Worm (Caenorhabditis elegans): ENCODE measurements around the gene usp-46.

DNA sequence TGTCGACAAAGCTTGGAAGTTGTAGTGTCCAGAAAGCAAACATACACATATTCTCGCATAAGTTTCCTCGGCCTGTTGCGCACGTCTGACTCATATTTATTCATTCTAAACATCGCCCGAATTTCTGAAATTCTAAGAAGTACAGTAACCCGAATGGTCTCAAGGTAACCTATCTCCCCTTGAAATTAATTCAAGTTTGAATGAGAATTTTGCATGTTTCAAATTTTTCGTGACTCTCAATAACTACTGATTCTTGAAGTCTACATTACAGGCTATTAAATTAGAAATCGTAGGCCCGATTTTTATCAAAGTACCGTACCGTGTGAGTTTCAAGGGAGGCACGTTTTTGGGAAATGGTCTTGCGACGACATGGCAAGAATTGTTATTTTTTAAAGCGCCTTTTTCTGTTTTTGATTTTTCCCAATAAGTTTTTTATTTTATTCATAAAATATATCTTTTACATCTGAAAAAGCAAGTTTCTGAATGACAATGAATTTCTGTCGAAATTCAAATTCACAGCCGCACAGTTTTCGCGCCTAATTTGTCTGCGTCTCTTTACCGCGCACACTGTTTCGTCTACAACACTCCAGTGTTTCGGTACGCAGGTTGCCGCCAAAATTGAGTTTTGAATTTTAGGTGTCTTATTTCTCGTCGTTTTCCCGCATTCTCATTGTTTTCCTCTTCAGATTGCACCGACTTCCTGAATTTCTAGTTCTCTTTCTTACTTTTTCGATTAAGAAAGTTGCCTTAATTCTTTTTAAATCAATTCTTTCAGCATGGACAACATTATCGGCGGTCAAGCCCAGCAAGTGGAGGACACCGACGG, 17.4 kb downstream of the usp-46 start, which contains the start of the genes R10E11.9 and mcm-6:
- TF ChIP-seq ZK546.5 (tag; optimal IDR thresholded peaks at IDR 0.05) (no peak), elt-3 (tag; optimal IDR thresholded peaks at IDR 0.05) (no peak), snpc-4 (tag; optimal IDR thresholded peaks at IDR 0.05) (no peak), mdl-1 (tag; optimal IDR thresholded peaks at IDR 0.05) (no peak), nhr-77 (tag; optimal IDR thresholded peaks at IDR 0.05) (no peak), fos-1 (tag; optimal IDR thresholded peaks at IDR 0.05) (no peak), elt-1 (tag; optimal IDR thresholded peaks at IDR 0.05) (no peak), nhr-12 (tag; optimal IDR thresholded peaks at IDR 0.05) (no peak), nhr-28 (tag; optimal IDR thresholded peaks at IDR 0.05) (no peak), aly-2 (tag; optimal IDR thresholded peaks at IDR 0.05) (no peak)

Measured in whole organism, L3 larva.